Worm (Caenorhabditis elegans): ENCODE measurements around the gene M05D6.5.

The M05D6.5 gene

DNA sequence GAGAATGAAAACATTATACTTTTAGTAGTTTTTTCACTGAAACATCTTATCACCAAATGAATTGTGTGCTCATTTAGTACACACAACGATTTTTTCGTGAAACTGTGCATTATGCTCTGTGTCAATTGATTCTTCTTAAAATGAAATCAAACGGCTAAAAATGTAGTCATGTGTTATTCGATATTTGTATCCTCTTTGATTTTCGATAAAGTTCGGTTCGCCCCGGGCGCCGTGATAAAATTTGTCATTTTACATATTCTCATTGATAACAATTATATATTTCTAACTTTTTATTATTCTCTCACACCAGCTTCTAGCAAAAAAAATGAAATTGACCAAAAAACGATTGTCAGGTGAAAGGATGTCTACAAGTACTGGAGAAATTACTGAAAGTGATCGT is 32.7 kb upstream of the M05D6.5 start, which contains the start of gene ctg-2:
TSS of gene ctg-2 (plus strand) at position 326 of the 400 bp plus-strand sequence.
- TF ChIP-seq crh-2 (tag; optimal IDR thresholded peaks at IDR 0.05) (peak; percentile 2), sma-9 (GFP tag; optimal IDR thresholded peaks at IDR 0.05) (peak; percentile 48), sma-9 (tag; optimal IDR thresholded peaks at IDR 0.05) (no peak), fos-1 (tag; optimal IDR thresholded peaks at IDR 0.05) (peak; percentile 31), Y55F3AM.14 (GFP tag; optimal IDR thresholded peaks at IDR 0.05) (no peak), gmeb-1 (tag; optimal IDR thresholded peaks at IDR 0.05) (peak; percentile 31)

DNA sequence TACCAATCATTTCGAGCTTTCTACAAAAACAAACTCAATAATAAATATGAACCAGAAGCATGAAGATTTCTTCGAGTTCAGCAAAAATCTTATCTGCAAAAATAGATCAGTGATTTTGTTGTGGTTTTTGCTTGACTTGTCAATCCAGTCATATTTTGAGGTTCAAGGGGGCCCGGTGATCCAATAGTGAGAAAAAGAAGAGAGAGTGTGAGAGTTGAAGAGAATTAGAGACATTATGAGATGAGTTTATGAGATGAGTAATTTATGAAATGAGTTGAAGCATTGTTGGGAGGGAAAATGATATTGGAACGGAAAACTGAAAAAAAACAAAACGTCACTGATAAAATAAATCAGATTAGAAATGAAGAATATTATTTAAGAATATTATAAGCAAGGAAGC is 27.0 kb upstream of the M05D6.5 start, which contains the start of gene T13H5.1:
TSS of gene T13H5.1 (minus strand) at position 101 of the 400 bp plus-strand sequence.
- TF ChIP-seq fos-1 (tag; optimal IDR thresholded peaks at IDR 0.05) (no peak), nhr-237 (tag; optimal IDR thresholded peaks at IDR 0.05) (no peak), nhr-10 (tag; optimal IDR thresholded peaks at IDR 0.05) (no peak), nhr-129 (tag; optimal IDR thresholded peaks at IDR 0.05) (no peak), nhr-12 (tag; optimal IDR thresholded peaks at IDR 0.05) (no peak), ztf-11 (tag; optimal IDR thresholded peaks at IDR 0.05) (no peak)

DNA sequence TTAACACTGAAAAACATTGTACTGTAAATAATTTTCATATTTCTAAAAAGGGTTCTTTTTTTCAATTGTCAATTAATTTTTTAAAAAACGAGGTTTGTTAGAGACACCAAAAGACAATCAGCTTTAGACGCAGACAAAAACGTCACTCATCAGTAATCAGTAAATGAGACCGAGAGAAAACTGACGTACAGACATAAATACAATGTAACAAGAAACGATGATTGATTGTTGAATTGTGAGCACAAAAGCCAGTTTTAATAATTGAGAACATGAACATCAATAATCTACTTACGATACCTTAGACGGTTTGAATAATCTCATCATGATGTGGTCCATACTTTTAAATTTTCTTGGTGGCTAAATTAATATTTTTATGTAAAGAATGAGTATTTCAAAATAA is 24.8 kb upstream of the M05D6.5 start:
- TF ChIP-seq crh-2 (tag; optimal IDR thresholded peaks at IDR 0.05) (no peak), C34F6.9 (tag; optimal IDR thresholded peaks at IDR 0.05) (no peak), alr-1 (tag; optimal IDR thresholded peaks at IDR 0.05) (no peak), fos-1 (tag; optimal IDR thresholded peaks at IDR 0.05) (peak; percentile 51)

ce11 chrII:8504074-8504724 is 22.2 kb upstream of the M05D6.5 start:
- TF ChIP-seq unc-39 (tag; optimal IDR thresholded peaks at IDR 0.05) = no peak
- TF ChIP-seq nhr-129 (tag; optimal IDR thresholded peaks at IDR 0.05) = no peak
- no peak for TF ChIP-seq ztf-1 (GFP tag; conservative IDR thresholded peaks at IDR 0.05)
- no peak for TF ChIP-seq nhr-21 (tag; optimal IDR thresholded peaks at IDR 0.05)
- peak; percentile 19 for TF ChIP-seq fos-1 (tag; optimal IDR thresholded peaks at IDR 0.05)
- no peak for TF ChIP-seq zag-1 (tag; optimal IDR thresholded peaks at IDR 0.05)
- TF ChIP-seq crh-2 (tag; optimal IDR thresholded peaks at IDR 0.05) = peak; percentile 28
- TF ChIP-seq unc-62 (GFP tag; optimal IDR thresholded peaks at IDR 0.05) = no peak
- peak in 1 of 2 experiments; percentile 0 for TF ChIP-seq lsy-2 (tag; optimal IDR thresholded peaks at IDR 0.05)
- TF ChIP-seq ceh-82 (tag; optimal IDR thresholded peaks at IDR 0.05) = no peak
- no peak for TF ChIP-seq ama-1 (optimal IDR thresholded peaks at IDR 0.05)
- no peak for TF ChIP-seq Y55F3AM.14 (GFP tag; optimal IDR thresholded peaks at IDR 0.05)
- no peak for TF ChIP-seq nhr-237 (tag; optimal IDR thresholded peaks at IDR 0.05)
- no peak for TF ChIP-seq skn-1 (tag; optimal IDR thresholded peaks at IDR 0.05)

- TF ChIP-seq nhr-129 (tag; optimal IDR thresholded peaks at IDR 0.05) (peak; percentile 50), F13H6.1 (tag; optimal IDR thresholded peaks at IDR 0.05) (peak; percentile 71), sma-9 (GFP tag; optimal IDR thresholded peaks at IDR 0.05) (peak; percentile 35), sma-9 (tag; optimal IDR thresholded peaks at IDR 0.05) (no peak), blmp-1 (tag; optimal IDR thresholded peaks at IDR 0.05; ENCODE audit: insufficient read depth) (no peak), C34F6.9 (tag; optimal IDR thresholded peaks at IDR 0.05) (peak; percentile 34)
Observed at ce11 chrII:8499021-8499420, 17.0 kb upstream of the M05D6.5 start.

ce11 chrII:8498173-8498572 is 16.2 kb upstream of the M05D6.5 start:
- TF ChIP-seq nhr-11 (tag; optimal IDR thresholded peaks at IDR 0.05) (no peak), R02D3.7 (tag; optimal IDR thresholded peaks at IDR 0.05) (no peak), unc-62 (GFP tag; optimal IDR thresholded peaks at IDR 0.05) (no peak), nhr-129 (tag; optimal IDR thresholded peaks at IDR 0.05) (no peak), nhr-237 (tag; optimal IDR thresholded peaks at IDR 0.05) (no peak), alr-1 (tag; optimal IDR thresholded peaks at IDR 0.05) (no peak), F13H6.1 (tag; optimal IDR thresholded peaks at IDR 0.05) (no peak), sma-3 (GFP tag; optimal IDR thresholded peaks at IDR 0.05) (no peak), ama-1 (optimal IDR thresholded peaks at IDR 0.05) (no peak), lsy-2 (tag; optimal IDR thresholded peaks at IDR 0.05) (no peak), fos-1 (tag; optimal IDR thresholded peaks at IDR 0.05) (no peak), dmd-4 (tag; optimal IDR thresholded peaks at IDR 0.05) (no peak), zag-1 (tag; optimal IDR thresholded peaks at IDR 0.05) (no peak), skn-1 (tag; optimal IDR thresholded peaks at IDR 0.05) (no peak), peb-1 (tag; optimal IDR thresholded peaks at IDR 0.05) (no peak), lin-39 (tag; optimal IDR thresholded peaks at IDR 0.05) (no peak), ZK546.5 (tag; optimal IDR thresholded peaks at IDR 0.05) (no peak)

All from whole organism, L2 larva.